Worm (Caenorhabditis elegans) whole organism, mixed stage, embryonic: ENCODE data around the gene cht-3.

ENCODE experiments used
- bed-3 ChIP-seq: fragments of 200-800 bp; sonication (Bioruptor generic); optimal IDR thresholded peaks from 3 replicates; lab custom pipeline; 2018; ENCODE audit warnings: mild to moderate bottlenecking, missing genetic modification characterization, moderate library complexity, missing compliant biosample characterization
- blmp-1 ChIP-seq: fragments of 150-350 bp; optimal IDR thresholded peaks from 2 replicates; lab custom pipeline; 2014; ENCODE audit warnings: missing biosample characterization, missing genetic modification characterization
- ceh-43 ChIP-seq: fragments of 200-800 bp; sonication (Bioruptor generic); optimal IDR thresholded peaks from 2 replicates; lab custom pipeline; 2018; ENCODE audit warnings: mild to moderate bottlenecking, missing genetic modification characterization, moderate library complexity, missing compliant biosample characterization
- ceh-83 ChIP-seq: fragments of 200-800 bp; sonication (Bioruptor generic); optimal IDR thresholded peaks from 2 replicates; lab custom pipeline; 2018; ENCODE audit warnings: mild to moderate bottlenecking, missing genetic modification characterization, missing compliant biosample characterization
- ces-1 ChIP-seq: fragments of 150-350 bp; optimal IDR thresholded peaks from 2 replicates; lab custom pipeline; 2014; ENCODE audit warnings: missing biosample characterization, missing genetic modification reagents, missing genetic modification characterization
- cnd-1 ChIP-seq: fragments of 200-800 bp; sonication (Bioruptor generic); optimal IDR thresholded peaks from 2 replicates; lab custom pipeline; 2018; ENCODE audit warnings: mild to moderate bottlenecking, missing genetic modification characterization, missing compliant biosample characterization
- drap-1 ChIP-seq: fragments of 200-800 bp; sonication (Bioruptor generic); optimal IDR thresholded peaks from 3 replicates; lab custom pipeline; 2018; ENCODE audit warnings: mild to moderate bottlenecking, missing genetic modification characterization, missing compliant biosample characterization
- elt-1 ChIP-seq: sonication (generic microtip); optimal IDR thresholded peaks from 2 replicates; lab custom pipeline; 2017; ENCODE audit warnings: missing genetic modification characterization, mild to moderate bottlenecking, missing compliant biosample characterization, antibody characterized with exemption, moderate library complexity, borderline replicate concordance; ENCODE audit not compliant: insufficient read depth
- ham-2 ChIP-seq: fragments of 200-800 bp; sonication (Bioruptor generic); optimal IDR thresholded peaks from 2 replicates; lab custom pipeline; 2018; ENCODE audit warnings: mild to moderate bottlenecking, missing genetic modification characterization, missing compliant biosample characterization
- hlh-1 ChIP-seq: fragments of 150-350 bp; optimal IDR thresholded peaks from 2 replicates; lab custom pipeline; 2014; ENCODE audit warnings: missing biosample characterization, missing genetic modification reagents, missing genetic modification characterization
- lin-13 ChIP-seq: fragments of 150-350 bp; optimal IDR thresholded peaks from 2 replicates; lab custom pipeline; 2014; ENCODE audit warnings: missing biosample characterization, missing genetic modification characterization
- lin-32 ChIP-seq: fragments of 200-800 bp; sonication (Bioruptor generic); optimal IDR thresholded peaks from 2 replicates; lab custom pipeline; 2018; ENCODE audit warnings: mild to moderate bottlenecking, missing genetic modification characterization, missing compliant biosample characterization
- lsy-2 ChIP-seq: fragments of 150-350 bp; optimal IDR thresholded peaks from 2 replicates; lab custom pipeline; 2014; ENCODE audit warnings: missing biosample characterization, missing genetic modification characterization
- mab-5 ChIP-seq: fragments of 150-350 bp; optimal IDR thresholded peaks from 2 replicates; lab custom pipeline; 2014; ENCODE audit warnings: missing biosample characterization, missing genetic modification characterization
- mep-1 ChIP-seq: fragments of 150-350 bp; optimal IDR thresholded peaks from 2 replicates; lab custom pipeline; 2017; ENCODE audit warnings: missing biosample characterization, missing genetic modification reagents, missing genetic modification characterization, inconsistent platforms
- mls-2 ChIP-seq: sonication (generic microtip); optimal IDR thresholded peaks from 2 replicates; lab custom pipeline; 2016; ENCODE audit warnings: mild to moderate bottlenecking, missing genetic modification characterization, moderate library complexity, missing compliant biosample characterization
- nhr-12 ChIP-seq: fragments of 150-350 bp; optimal IDR thresholded peaks from 2 replicates; lab custom pipeline; 2014; ENCODE audit warnings: missing biosample characterization, missing genetic modification characterization
- nhr-2 ChIP-seq: fragments of 150-350 bp; optimal IDR thresholded peaks from 2 replicates; lab custom pipeline; 2014; ENCODE audit warnings: missing biosample characterization, missing genetic modification characterization
- nhr-237 ChIP-seq: fragments of 150-350 bp; optimal IDR thresholded peaks from 2 replicates; lab custom pipeline; 2014; ENCODE audit warnings: missing biosample characterization, missing genetic modification characterization
- nhr-28 ChIP-seq: fragments of 150-350 bp; optimal IDR thresholded peaks from 2 replicates; lab custom pipeline; 2014; ENCODE audit warnings: missing biosample characterization, missing genetic modification characterization
- nhr-76 ChIP-seq: sonication (generic microtip); optimal IDR thresholded peaks from 2 replicates; lab custom pipeline; 2017; ENCODE audit warnings: missing biosample characterization, missing genetic modification characterization
- pha-4 ChIP-seq: fragments of 150-350 bp; optimal IDR thresholded peaks from 2 replicates; lab custom pipeline; 2018; ENCODE audit warnings: missing biosample characterization, missing genetic modification reagents, missing genetic modification characterization
- sem-2 ChIP-seq: fragments of 200-800 bp; sonication (Bioruptor generic); optimal IDR thresholded peaks from 2 replicates; lab custom pipeline; 2018; ENCODE audit warnings: mild to moderate bottlenecking, missing genetic modification characterization, missing compliant biosample characterization
- snpc-4 ChIP-seq: fragments of 150-350 bp; optimal IDR thresholded peaks from 2 replicates; lab custom pipeline; 2014; ENCODE audit warnings: missing biosample characterization, missing genetic modification characterization
- sptf-1 ChIP-seq: sonication (generic microtip); optimal IDR thresholded peaks from 2 replicates; lab custom pipeline; 2017; ENCODE audit warnings: mild to moderate bottlenecking, missing genetic modification characterization, moderate library complexity, missing compliant biosample characterization
- tbx-8 ChIP-seq: fragments of 200-800 bp; sonication (Bioruptor generic); optimal IDR thresholded peaks from 2 replicates; lab custom pipeline; 2018; ENCODE audit warnings: mild to moderate bottlenecking, missing genetic modification characterization, moderate library complexity, missing compliant biosample characterization
- unc-39 ChIP-seq: fragments of 150-350 bp; optimal IDR thresholded peaks from 2 replicates; lab custom pipeline; 2014; ENCODE audit warnings: missing biosample characterization, missing genetic modification characterization
- unc-62 ChIP-seq: fragments of 150-350 bp; optimal IDR thresholded peaks from 2 replicates; lab custom pipeline; 2014; ENCODE audit warnings: missing biosample characterization, missing genetic modification reagents, missing genetic modification characterization
- zip-8 ChIP-seq: fragments of 150-350 bp; optimal IDR thresholded peaks from 2 replicates; lab custom pipeline; 2014; ENCODE audit warnings: missing biosample characterization, missing genetic modification characterization
- ztf-11 ChIP-seq: fragments of 150-350 bp; optimal IDR thresholded peaks from 2 replicates; lab custom pipeline; 2014; ENCODE audit warnings: missing biosample characterization, missing genetic modification characterization

cht-3 gene

DNA sequence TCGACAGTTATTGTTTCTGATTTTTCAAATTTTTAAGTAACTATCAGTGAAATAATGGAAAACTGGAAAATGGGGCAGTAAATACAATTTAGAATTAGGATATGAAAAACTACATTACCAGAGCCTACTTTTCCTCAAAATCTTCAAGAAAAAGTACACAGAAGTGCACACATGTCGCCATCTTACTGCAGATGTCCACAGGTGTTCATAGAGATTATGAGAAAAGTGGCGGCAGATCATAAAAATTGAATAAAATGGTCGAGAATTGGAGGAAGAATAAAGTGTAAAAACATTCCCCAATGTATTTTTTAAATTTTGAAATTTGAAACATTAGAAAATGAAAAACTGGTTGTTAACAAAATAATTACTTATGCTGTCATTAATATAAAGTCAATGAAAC, 5.5 kb upstream of the cht-3 start:
- TF ChIP-seq lin-32 (GFP tag; lab: Kevin White, UChicago) (peak; percentile 91), mep-1 (no peak)

DNA sequence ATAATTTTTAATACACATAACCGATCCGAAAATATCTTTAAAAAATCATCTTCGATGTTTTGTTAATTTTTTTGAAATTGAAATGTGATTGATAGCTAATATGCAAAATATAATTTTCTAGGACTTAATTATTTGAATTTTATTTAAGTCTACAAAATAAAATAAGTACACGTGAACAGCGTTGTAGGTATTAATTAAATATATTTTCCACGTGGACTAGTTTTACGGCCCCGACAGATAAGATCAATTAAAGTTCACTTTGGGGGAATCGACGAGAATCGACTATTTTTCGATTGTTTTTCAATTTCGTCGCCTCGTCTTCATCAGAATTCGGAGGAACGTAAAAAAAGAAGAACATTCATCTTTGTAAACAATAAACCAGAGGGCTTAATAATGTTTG, 4.2 kb upstream of the cht-3 start, which contains the start of gene C25A8.5:
C25A8.5 (plus strand) TSS at position 301 of the 400 bp plus-strand sequence.
- TF ChIP-seq sptf-1 (tag; lab: Kevin White, UChicago): no peak
- TF ChIP-seq lin-32 (GFP tag; lab: Kevin White, UChicago): no peak
- TF ChIP-seq unc-62 (GFP tag; lab: Kevin White, UChicago): no peak

DNA sequence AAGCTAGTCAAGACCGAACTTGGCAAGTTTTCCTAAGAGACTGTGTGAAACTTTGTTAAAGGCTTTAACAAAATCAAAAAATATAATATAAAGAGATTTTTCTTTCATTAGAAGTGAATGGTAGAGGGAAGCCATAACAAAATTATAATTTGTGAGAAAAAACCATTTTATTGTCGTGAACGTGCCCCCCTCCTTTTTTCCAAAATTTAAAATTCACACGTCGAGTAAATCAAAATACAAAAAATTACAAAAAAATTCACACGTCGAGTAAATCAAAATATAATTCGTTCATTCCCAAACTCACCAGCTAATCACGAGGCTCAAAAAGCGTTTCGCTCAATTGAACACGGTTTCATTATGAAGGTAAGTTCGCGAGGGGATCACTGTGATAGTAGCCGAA, 6.1 kb downstream of the cht-3 start, which contains the start of gene C25A8.2:
C25A8.2 (plus strand) TSS at position 301 of the 400 bp plus-strand sequence.
- TF ChIP-seq drap-1 (GFP tag; lab: Kevin White, UChicago) (no peak), unc-39 (tag; lab: Kevin White, UChicago) (no peak), sptf-1 (tag; lab: Kevin White, UChicago) (no peak), snpc-4 (no peak), nhr-2 (no peak), mls-2 (tag; lab: Kevin White, UChicago) (no peak), ham-2 (GFP tag; lab: Kevin White, UChicago) (no peak), lin-13 (tag; lab: Kevin White, UChicago) (no peak), nhr-237 (no peak), mab-5 (tag; lab: Kevin White, UChicago) (no peak), ceh-43 (GFP tag; lab: Kevin White, UChicago) (no peak), nhr-28 (tag; lab: Kevin White, UChicago) (no peak), blmp-1 (no peak), ceh-83 (GFP tag; lab: Kevin White, UChicago) (no peak), pha-4 (tag; lab: Kevin White, UChicago) (no peak), lsy-2 (tag; lab: Kevin White, UChicago) (no peak), elt-1 (tag; lab: Kevin White, UChicago) (no peak)
- TF ChIP-seq, all 35 proteins: peak for 0

DNA sequence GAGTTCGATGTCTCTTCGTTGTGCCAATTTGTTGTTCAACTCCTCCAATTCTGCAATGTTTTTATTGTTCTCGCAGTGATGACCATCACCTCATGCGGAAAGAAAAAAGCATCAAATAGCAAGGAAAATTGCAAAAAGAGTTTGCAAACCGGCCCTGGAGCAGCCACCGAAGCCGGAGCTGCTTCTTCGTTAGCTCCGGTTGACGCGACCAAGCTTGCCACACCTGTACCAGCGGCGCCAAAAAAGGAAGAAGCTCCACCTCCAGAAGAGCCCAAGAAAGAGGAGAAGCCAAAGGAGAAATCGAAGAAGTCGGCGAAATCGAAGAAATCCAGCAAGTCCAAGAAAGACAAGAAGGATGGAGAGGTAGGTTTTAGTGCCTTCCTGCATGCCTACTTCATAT, 6.8 kb downstream of the cht-3 start:
- TF ChIP-seq lin-13 (tag; lab: Kevin White, UChicago) (no peak), bed-3 (no peak), mep-1 (no peak), nhr-12 (tag; lab: Kevin White, UChicago) (no peak), sptf-1 (tag; lab: Kevin White, UChicago) (no peak), nhr-76 (no peak), ces-1 (GFP tag; lab: Kevin White, UChicago) (no peak), snpc-4 (no peak), ham-2 (GFP tag; lab: Kevin White, UChicago) (no peak), sem-2 (no peak), unc-62 (GFP tag; lab: Kevin White, UChicago) (no peak), ztf-11 (tag; lab: Kevin White, UChicago) (no peak)

DNA sequence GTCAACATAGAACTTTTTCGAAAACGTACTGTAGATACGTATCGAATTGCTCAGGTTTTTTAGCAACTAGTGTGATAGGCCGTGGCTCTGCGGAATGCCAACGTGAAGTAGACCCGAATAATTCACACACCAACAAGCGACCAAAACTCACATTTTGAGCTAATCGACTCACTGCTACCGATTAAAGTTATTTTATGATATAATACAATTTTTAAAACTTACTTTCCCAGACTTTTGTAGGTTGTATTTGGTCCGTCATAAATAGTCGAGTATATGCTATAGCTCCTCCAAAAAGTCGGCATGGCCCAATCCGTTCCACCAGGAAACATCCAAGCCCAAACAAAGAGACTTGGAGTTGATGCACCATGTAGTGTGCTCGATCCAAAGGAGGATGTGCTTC, 7.4 kb downstream of the cht-3 start, which contains the start of gene C25A8.1:
C25A8.1 (plus strand) TSS at position 301 of the 400 bp plus-strand sequence.
- no peak for TF ChIP-seq hlh-1 (tag; lab: Kevin White, UChicago)
- TF ChIP-seq unc-39 (tag; lab: Kevin White, UChicago): no peak
- no peak for TF ChIP-seq cnd-1
- no peak for TF ChIP-seq drap-1 (GFP tag; lab: Kevin White, UChicago)
- TF ChIP-seq tbx-8 (GFP tag; lab: Kevin White, UChicago): no peak
- TF ChIP-seq nhr-2: no peak
- no peak for TF ChIP-seq zip-8 (tag; lab: Kevin White, UChicago)
- TF ChIP-seq, all 35 proteins: peak for 0

DNA sequence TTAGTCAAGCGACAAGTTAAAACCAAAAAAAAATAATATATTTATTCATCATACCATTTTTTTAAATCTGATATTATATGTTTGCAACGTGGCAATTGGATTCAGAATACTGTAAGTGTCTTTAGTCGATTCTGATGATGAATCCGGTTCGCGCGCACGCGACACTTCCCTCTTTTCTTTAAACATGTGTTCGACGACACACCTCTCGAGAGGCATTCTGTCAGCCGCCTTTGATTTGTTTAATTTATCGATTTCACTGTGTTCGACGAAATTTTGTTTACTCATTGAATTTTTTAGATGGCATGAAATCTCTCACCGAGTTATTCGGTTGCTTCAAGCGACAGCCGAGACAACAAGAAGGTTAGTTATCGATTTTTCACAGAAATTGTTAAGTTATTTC, 8.3 kb downstream of the cht-3 start, which contains the start of gene trxr-1:
trxr-1 (plus strand) TSS at position 227 of the 400 bp plus-strand sequence.
- TF ChIP-seq nhr-237: no peak
- TF ChIP-seq hlh-1 (tag; lab: Kevin White, UChicago): peak; percentile 12
